Fruit fly (Drosophila melanogaster) whole organism, embryonic: ENCODE measurements around the gene smid.

ENCODE experiments used
- Atf3 ChIP-seq: fragments of 200-800 bp; sonication (Bioruptor generic); optimal IDR thresholded peaks from 3 replicates; lab custom pipeline; 2016; ENCODE audit warnings: missing biosample characterization, missing genetic modification characterization
- Awh ChIP-seq: fragments of 200-800 bp; sonication (Bioruptor generic); IDR thresholded peaks from 2 replicates; pipeline ENCODE4, ENCODE4 v1.3.6; 2022; ENCODE audit warnings: missing biosample characterization, missing genetic modification characterization
- CG12155 ChIP-seq: fragments of 200-800 bp; sonication (Bioruptor generic); optimal IDR thresholded peaks from 3 replicates; lab custom pipeline; 2016; ENCODE audit warnings: missing biosample characterization, missing genetic modification characterization
- CG15269 ChIP-seq: fragments of 200-800 bp; sonication (Bioruptor generic); optimal IDR thresholded peaks from 2 replicates; lab custom pipeline; 2018; ENCODE audit warnings: missing biosample characterization, mild to moderate bottlenecking, missing genetic modification characterization, moderate library complexity
- CG15479 ChIP-seq: fragments of 200-800 bp; sonication (Bioruptor generic); optimal IDR thresholded peaks from 3 replicates; lab custom pipeline; 2019; ENCODE audit warnings: missing biosample characterization, mild to moderate bottlenecking, missing genetic modification characterization, moderate library complexity
- CG17361 ChIP-seq: fragments of 200-800 bp; sonication (Bioruptor generic); IDR thresholded peaks from 3 replicates; pipeline ENCODE4 v1.3.6; 2022; ENCODE audit warnings: missing biosample characterization, missing genetic modification characterization
- CG2120 ChIP-seq: fragments of 200-800 bp; sonication (Bioruptor generic); optimal IDR thresholded peaks from 3 replicates; lab custom pipeline; 2016; ENCODE audit warnings: missing biosample characterization, missing genetic modification characterization
- CG30020 ChIP-seq: fragments of 200-800 bp; optimal IDR thresholded peaks from 2 replicates; lab custom pipeline; 2019; ENCODE audit warnings: missing biosample characterization, mild to moderate bottlenecking, missing genetic modification characterization, moderate library complexity
- CG31441 ChIP-seq: fragments of 200-800 bp; sonication (Bioruptor generic); IDR thresholded peaks from 2 replicates; pipeline ENCODE4 v1.3.6; 2022; ENCODE audit warnings: missing biosample characterization, missing genetic modification characterization
- CG3163 ChIP-seq: fragments of 200-800 bp; sonication (Bioruptor generic); optimal IDR thresholded peaks from 3 replicates; lab custom pipeline; 2016; ENCODE audit warnings: missing biosample characterization, missing genetic modification characterization
- CG4424 ChIP-seq: fragments of 200-800 bp; sonication (Bioruptor generic); optimal IDR thresholded peaks from 3 replicates; lab custom pipeline; 2016; ENCODE audit warnings: missing biosample characterization, missing genetic modification characterization
- CG5245 ChIP-seq: fragments of 200-800 bp; sonication (Bioruptor generic); optimal IDR thresholded peaks from 3 replicates; lab custom pipeline; 2016; ENCODE audit warnings: missing biosample characterization, missing genetic modification characterization
- CG6765 ChIP-seq: fragments of 200-800 bp; sonication (Bioruptor generic); optimal IDR thresholded peaks from 3 replicates; lab custom pipeline; 2017; ENCODE audit warnings: missing biosample characterization, mild to moderate bottlenecking, missing genetic modification characterization
- CG7271 ChIP-seq: fragments of 200-800 bp; sonication (Bioruptor generic); optimal IDR thresholded peaks from 2 replicates; lab custom pipeline; 2018; ENCODE audit warnings: missing biosample characterization, mild to moderate bottlenecking, missing genetic modification characterization, moderate library complexity
- CG8359 ChIP-seq: fragments of 200-800 bp; sonication (Bioruptor generic); optimal IDR thresholded peaks from 2 replicates; lab custom pipeline; 2017; ENCODE audit warnings: missing biosample characterization, mild to moderate bottlenecking, missing genetic modification characterization, borderline replicate concordance
- CG8388 ChIP-seq: fragments of 200-800 bp; sonication (Bioruptor generic); optimal IDR thresholded peaks from 2 replicates; lab custom pipeline; 2019; ENCODE audit warnings: missing biosample characterization, mild to moderate bottlenecking, missing genetic modification characterization, moderate library complexity
- CG9876 ChIP-seq: fragments of 200-800 bp; sonication (Bioruptor generic); optimal IDR thresholded peaks from 2 replicates; lab custom pipeline; 2016; ENCODE audit warnings: missing biosample characterization, missing genetic modification characterization
- Dbx ChIP-seq: fragments of 200-800 bp; sonication (Bioruptor generic); IDR thresholded peaks from 3 replicates; pipeline ENCODE4 v1.3.6; 2022; ENCODE audit warnings: missing biosample characterization, missing genetic modification characterization
- Eip74EF ChIP-seq, 2 experiments: fragments of 200-800 bp in 1 of 2; fragments of >200 bp in 1 of 2; sonication (Bioruptor generic) in 1 of 2; optimal IDR thresholded peaks; 2 replicates each; lab custom pipeline; 2017 to 2019; ENCODE audit warnings: missing biosample characterization in 2 of 2, missing genetic modification characterization in 2 of 2, mild to moderate bottlenecking in 1 of 2, moderate library complexity in 1 of 2
- Ets65A ChIP-seq: fragments of 200-800 bp; sonication (Bioruptor generic); peaks from one replicate; lab custom pipeline; 2016; ENCODE audit warnings: missing biosample characterization, missing genetic modification characterization
- Max ChIP-seq: fragments of 200-800 bp; sonication (Bioruptor generic); optimal IDR thresholded peaks from 2 replicates; lab custom pipeline; 2016; ENCODE audit warnings: missing biosample characterization, mild to moderate bottlenecking, missing genetic modification characterization
- Nf-YA ChIP-seq: fragments of 200-800 bp; sonication (Bioruptor generic); IDR thresholded peaks from 2 replicates; pipeline ENCODE4 v1.3.6; 2022; ENCODE audit warnings: missing biosample characterization, missing genetic modification characterization
- Oaz ChIP-seq: fragments of 200-800 bp; sonication (Bioruptor generic); IDR thresholded peaks from 2 replicates; pipeline ENCODE4 v1.3.6; 2022; ENCODE audit warnings: missing biosample characterization, missing genetic modification characterization
- Ravus ChIP-seq: fragments of 200-800 bp; sonication (Bioruptor generic); IDR thresholded peaks from 2 replicates; pipeline ENCODE4 v1.3.6; 2022; ENCODE audit warnings: missing biosample characterization, missing genetic modification characterization
- chinmo ChIP-seq: fragments of 200-800 bp; sonication (Bioruptor generic); IDR thresholded peaks from 4 replicates; pipeline ENCODE4 v1.3.6; 2022; ENCODE audit warnings: missing biosample characterization, missing genetic modification characterization; ENCODE audit not compliant: partially characterized antibody
- da ChIP-seq: fragments of 200-800 bp; sonication (Bioruptor generic); optimal IDR thresholded peaks from 2 replicates; lab custom pipeline; 2016; ENCODE audit warnings: missing biosample characterization, missing genetic modification characterization
- exex ChIP-seq: fragments of 200-800 bp; sonication (Bioruptor generic); optimal IDR thresholded peaks from 4 replicates; lab custom pipeline; 2018; ENCODE audit warnings: missing biosample characterization, mild to moderate bottlenecking, missing genetic modification characterization, moderate library complexity
- gro ChIP-seq: fragments of 200-800 bp; sonication (Bioruptor generic); optimal IDR thresholded peaks from 2 replicates; lab custom pipeline; 2016; ENCODE audit warnings: missing biosample characterization, missing genetic modification characterization
- gsb ChIP-seq: fragments of 200-800 bp; sonication (Bioruptor generic); IDR thresholded peaks from 2 replicates; pipeline ENCODE4 v1.3.6; 2022; ENCODE audit warnings: missing biosample characterization, missing genetic modification characterization
- ham ChIP-seq: fragments of 200-800 bp; sonication (Bioruptor generic); IDR thresholded peaks from 2 replicates; pipeline ENCODE4 v1.3.6; 2022; ENCODE audit warnings: missing biosample characterization, missing genetic modification characterization
- kay ChIP-seq: fragments of 200-800 bp; sonication (Bioruptor generic); optimal IDR thresholded peaks from 2 replicates; lab custom pipeline; 2016; ENCODE audit warnings: missing biosample characterization, missing genetic modification characterization
- klu ChIP-seq: fragments of 200-800 bp; sonication (Bioruptor generic); IDR thresholded peaks from 2 replicates; pipeline ENCODE4 v1.3.6; 2022; ENCODE audit warnings: missing biosample characterization, missing genetic modification characterization
- lov ChIP-seq, 2 experiments: fragments of 200-800 bp in 1 of 2; fragments of >200 bp in 1 of 2; sonication (Bioruptor generic) in 1 of 2; IDR thresholded peaks in 1 of 2; optimal IDR thresholded peaks in 1 of 2; 2 replicates in 1 of 2; 3 replicates in 1 of 2; pipeline versions ENCODE4 v1.3.6 to Lab custom; 2017 to 2022; ENCODE audit warnings: missing biosample characterization in 1 of 2, missing genetic modification characterization in 1 of 2
- onecut ChIP-seq: fragments of 200-800 bp; sonication (Bioruptor generic); IDR thresholded peaks from 2 replicates; pipeline ENCODE4 v1.3.6; 2022; ENCODE audit warnings: missing biosample characterization, missing genetic modification characterization
- pfk ChIP-seq: fragments of 200-800 bp; sonication (Bioruptor generic); optimal IDR thresholded peaks from 2 replicates; lab custom pipeline; 2018; ENCODE audit warnings: missing biosample characterization, mild to moderate bottlenecking, missing genetic modification characterization, moderate library complexity
- psq ChIP-seq: fragments of 200-800 bp; sonication (Bioruptor generic); optimal IDR thresholded peaks from 2 replicates; lab custom pipeline; 2017; ENCODE audit warnings: missing biosample characterization, missing genetic modification characterization
- sens-2 ChIP-seq: fragments of 200-800 bp; sonication (Bioruptor generic); IDR thresholded peaks from 2 replicates; pipeline ENCODE4 v1.3.6; 2022; ENCODE audit warnings: missing biosample characterization, missing genetic modification characterization
- slbo ChIP-seq: fragments of 200-800 bp; sonication (Bioruptor generic); IDR thresholded peaks from 2 replicates; pipeline ENCODE4 v1.3.6; 2022; ENCODE audit warnings: missing biosample characterization, missing genetic modification characterization
- sug ChIP-seq: fragments of 200-800 bp; optimal IDR thresholded peaks from 2 replicates; lab custom pipeline; 2019; ENCODE audit warnings: missing biosample characterization, mild to moderate bottlenecking, missing genetic modification characterization, moderate library complexity
- tap ChIP-seq: fragments of 200-800 bp; optimal IDR thresholded peaks from 3 replicates; lab custom pipeline; 2019; ENCODE audit warnings: missing biosample characterization, mild to moderate bottlenecking, missing genetic modification characterization, moderate library complexity
- tna ChIP-seq: fragments of 200-800 bp; sonication (Bioruptor generic); IDR thresholded peaks from 2 replicates; pipeline ENCODE4 v1.3.6; 2022; ENCODE audit warnings: missing biosample characterization, missing genetic modification characterization; ENCODE audit not compliant: partially characterized antibody
- unc-4 ChIP-seq: fragments of 200-800 bp; sonication (Bioruptor generic); IDR thresholded peaks from 2 replicates; pipeline ENCODE4 v1.3.6; 2022; ENCODE audit warnings: missing biosample characterization, missing genetic modification characterization; ENCODE audit not compliant: partially characterized antibody
- wek ChIP-seq: fragments of 200-800 bp; sonication (Bioruptor generic); optimal IDR thresholded peaks from 3 replicates; lab custom pipeline; 2018; ENCODE audit warnings: missing biosample characterization, mild to moderate bottlenecking, missing genetic modification characterization, moderate library complexity

Gene smid

DNA sequence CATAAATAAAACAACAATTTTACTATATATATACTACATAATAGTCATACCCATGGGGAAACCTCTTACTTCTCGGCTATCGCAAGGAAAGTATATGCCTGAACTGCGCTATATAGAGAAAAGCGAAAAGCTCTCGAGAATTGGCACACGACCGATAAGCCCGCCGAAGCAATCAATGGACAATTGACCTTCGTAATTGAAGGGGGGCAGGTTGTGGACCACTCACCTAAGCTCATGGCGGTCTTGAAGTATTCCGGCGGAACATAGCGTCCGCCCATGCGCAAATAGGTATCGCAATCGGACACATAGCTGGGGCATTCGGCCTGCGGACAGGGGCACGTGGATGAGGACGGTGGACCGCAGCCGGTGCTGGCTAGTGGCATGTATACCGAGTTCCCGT, 1.0 kb upstream of the smid start:
- TF ChIP-seq Max (no peak), kay (no peak), sug (tag; lab: Kevin White, UChicago) (peak; percentile 30), Dbx (GFP tag; lab: Robert Waterston, UW) (0 out of 3 replicates have a peak, but pooled peaks have one; percentile 16), CG12155 (no peak), exex (peak; percentile 4), Ravus (GFP tag; lab: Robert Waterston, UW) (no peak)

DNA sequence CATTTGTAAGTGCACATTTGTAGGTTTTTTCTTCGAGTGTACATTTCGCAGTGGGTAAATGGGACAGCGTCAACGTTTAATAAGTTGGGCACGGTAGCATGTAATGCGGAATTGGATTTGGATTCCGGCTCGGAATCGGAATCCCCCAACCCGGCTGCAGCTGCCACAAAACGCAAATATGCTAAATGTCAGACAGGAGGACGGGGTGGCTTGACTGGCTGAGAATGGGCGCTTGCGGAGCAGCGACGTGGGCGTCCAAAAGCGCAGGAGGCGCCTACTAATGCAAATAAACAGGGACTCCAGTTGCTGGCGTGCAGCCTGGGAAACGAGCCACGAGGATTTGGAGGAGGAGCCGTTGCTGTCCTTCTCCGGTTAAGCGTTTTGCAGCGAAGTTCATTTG, 6.4 kb downstream of the smid start, which contains the start of gene CG8564:
Gene CG8564, minus strand, starts transcription at position 101 of the 400 bp plus-strand sequence.
- TF ChIP-seq Ets65A (GFP tag; lab: Kevin White, UChicago) (peak; percentile 13), CG15269 (no peak), lov (optimal IDR thresholded peaks at IDR 0.05; lab: Kevin White, UChicago) (no peak), lov (GFP tag; IDR thresholded peaks at IDR 0.05; lab: Robert Waterston, UW) (0 out of 3 replicates have a peak, but pooled peaks have one; percentile 37)

DNA sequence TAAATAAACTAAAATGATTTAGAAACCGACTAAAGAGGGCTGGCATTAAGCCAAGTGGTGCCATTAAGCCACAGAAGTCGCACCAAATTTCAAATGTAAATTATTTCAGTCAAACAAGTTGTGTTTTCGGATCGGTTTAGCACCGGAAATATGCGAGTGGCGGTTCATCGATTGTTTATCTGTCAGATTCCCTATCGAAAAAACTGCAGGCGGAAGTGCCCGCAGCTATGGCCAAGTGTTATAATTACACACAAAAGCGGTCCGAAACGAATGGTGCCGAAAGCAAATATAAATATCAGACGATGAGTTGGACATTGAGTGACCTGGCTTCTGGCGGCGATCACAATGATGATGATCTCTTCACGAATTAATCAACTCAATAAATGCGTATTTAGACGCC, 8.6 kb downstream of the smid start:
- TF ChIP-seq chinmo (GFP tag; lab: Robert Waterston, UW) = 0 out of 4 replicates have a peak, but pooled peaks have one; percentile 51
- no peak for TF ChIP-seq Awh (GFP tag; lab: Robert Waterston, UW)
- TF ChIP-seq Eip74EF (GFP tag; optimal IDR thresholded peaks at IDR 0.05; lab: Kevin White, UChicago) = peak in 1 of 2 experiments; percentile 68

DNA sequence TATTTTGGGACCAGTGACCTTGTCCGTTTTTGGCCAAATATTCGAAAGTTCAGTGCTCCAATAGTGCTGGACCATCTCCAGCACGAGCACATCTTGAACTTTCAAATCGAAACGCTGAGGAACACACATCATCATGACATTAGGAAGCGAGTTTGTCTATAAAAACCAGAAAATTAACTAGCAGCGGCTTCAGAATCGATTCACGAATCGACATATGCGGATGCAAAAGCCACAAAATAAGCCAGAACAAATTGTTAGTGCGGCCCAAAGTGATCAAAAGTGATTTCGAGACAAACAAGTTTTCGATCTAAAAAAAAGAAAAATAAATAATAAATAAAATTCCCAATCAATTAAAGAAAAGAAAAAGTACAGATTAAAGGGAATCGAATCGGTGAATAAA, 9.0 kb downstream of the smid start, which contains the start of gene CG8563:
Gene CG8563, plus strand, starts transcription at position 301 of the 400 bp plus-strand sequence.
- TF ChIP-seq pfk = no peak
- no peak for TF ChIP-seq CG9876 (GFP tag; lab: Kevin White, UChicago)

DNA sequence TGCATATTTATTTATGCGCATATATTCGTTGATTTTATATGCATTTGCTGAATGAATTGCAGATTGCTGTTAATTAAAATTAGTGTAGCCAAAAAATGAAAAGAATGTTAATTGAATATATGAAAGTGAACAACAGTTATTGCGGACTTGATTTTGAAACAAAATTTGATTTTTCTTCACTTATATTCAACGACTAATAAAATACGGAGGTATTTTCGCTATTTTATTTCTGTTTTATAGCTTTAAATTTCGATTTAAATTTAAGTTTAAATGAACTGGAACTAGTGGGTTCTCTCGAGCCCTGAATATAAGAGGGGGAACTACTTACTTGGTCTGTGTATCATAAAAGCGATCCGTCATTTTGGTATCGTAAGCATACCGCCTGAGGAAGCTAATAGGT, 14.6 kb downstream of the smid start, which contains the start of gene CG32379:
Gene CG32379, plus strand, starts transcription at position 301 of the 400 bp plus-strand sequence.
- TF ChIP-seq gro (GFP tag; lab: Kevin White, UChicago) (no peak), CG8359 (GFP tag; lab: Kevin White, UChicago) (no peak), CG2120 (GFP tag; lab: Kevin White, UChicago) (no peak), wek (GFP tag; lab: Kevin White, UChicago) (no peak), exex (no peak), CG3163 (GFP tag; lab: Kevin White, UChicago) (no peak), tna (no peak), unc-4 (GFP tag; lab: Robert Waterston, UW) (no peak), Oaz (GFP tag; lab: Robert Waterston, UW) (no peak), CG8388 (GFP tag; lab: Kevin White, UChicago) (no peak), klu (GFP tag; lab: Robert Waterston, UW) (no peak), CG6765 (GFP tag; lab: Kevin White, UChicago) (no peak), da (GFP tag; lab: Kevin White, UChicago) (no peak), sens-2 (no peak), CG4424 (GFP tag; lab: Kevin White, UChicago) (no peak), CG17361 (GFP tag; lab: Robert Waterston, UW) (no peak)

DNA sequence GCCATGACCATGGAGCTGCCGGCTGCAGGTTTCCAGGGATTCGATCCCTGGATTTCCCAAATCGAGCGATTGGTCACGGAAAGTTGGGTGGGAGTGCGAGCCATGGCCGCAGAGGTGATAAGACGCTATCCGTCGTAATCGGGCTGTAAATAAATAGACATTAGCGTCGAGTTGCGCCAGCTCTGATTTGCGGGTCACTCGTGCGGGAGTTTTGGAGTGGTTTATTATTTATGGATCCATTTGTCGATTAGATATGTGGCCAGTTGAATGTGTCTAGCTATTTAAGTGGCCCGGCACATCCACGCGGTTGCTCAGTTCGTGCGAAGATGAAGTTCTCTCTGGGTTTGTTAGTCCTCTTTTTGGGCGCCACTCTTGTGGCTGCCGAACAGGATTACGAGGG, 16.6 kb downstream of the smid start, which contains the start of gene CG8562:
Gene CG8562, plus strand, starts transcription at position 307 of the 400 bp plus-strand sequence.
- TF ChIP-seq ham = no peak
- no peak for TF ChIP-seq Atf3 (GFP tag; lab: Kevin White, UChicago)
- TF ChIP-seq CG30020 (tag; lab: Kevin White, UChicago) = no peak
- TF ChIP-seq Nf-YA (GFP tag; lab: Robert Waterston, UW) = no peak
- TF ChIP-seq gro (GFP tag; lab: Kevin White, UChicago) = no peak
- TF ChIP-seq CG5245 (GFP tag; lab: Kevin White, UChicago) = no peak
- TF ChIP-seq psq = no peak
- no peak for TF ChIP-seq CG31441
- TF ChIP-seq tap = no peak
- no peak for TF ChIP-seq onecut (GFP tag; lab: Robert Waterston, UW)
- no peak for TF ChIP-seq gsb (GFP tag; lab: Robert Waterston, UW)
- TF ChIP-seq CG15479 = no peak
- TF ChIP-seq slbo (GFP tag; lab: Robert Waterston, UW) = no peak
- TF ChIP-seq CG7271 (tag; lab: Kevin White, UChicago) = no peak
- no peak for TF ChIP-seq CG15269
- TF ChIP-seq exex = peak; percentile 94
